Fruit fly (Drosophila melanogaster) whole organism, prepupa: ENCODE measurements around the gene CG15435.
A peak's percentile ranks its signal among the peaks of the same experiment; 100 is the strongest.

Experiments used
- Blimp-1 ChIP-seq: fragments of 200-800 bp; sonication (Bioruptor generic); optimal IDR thresholded peaks from 3 replicates; lab custom pipeline; 2017; ENCODE audit warnings: missing biosample characterization, missing genetic modification characterization, mild to moderate bottlenecking, moderate library complexity, missing genetic modification reagents
- CG10631 ChIP-seq: fragments of 200-800 bp; sonication (Bioruptor generic); optimal IDR thresholded peaks from 2 replicates; lab custom pipeline; 2016; ENCODE audit warnings: missing biosample characterization, missing genetic modification characterization
- CG11294 ChIP-seq: fragments of 200-800 bp; sonication (Bioruptor generic); IDR thresholded peaks from 2 replicates; pipeline ENCODE4 v1.3.6; 2022; ENCODE audit warnings: missing biosample characterization, missing genetic modification characterization
- CG11902 ChIP-seq: fragments of 200-800 bp; sonication (Bioruptor generic); optimal IDR thresholded peaks from 3 replicates; lab custom pipeline; 2016; ENCODE audit warnings: missing biosample characterization, missing genetic modification characterization
- CG15336 ChIP-seq: fragments of 200-800 bp; sonication (Bioruptor generic); IDR thresholded peaks from 2 replicates; pipeline ENCODE4 v1.3.6; 2022; ENCODE audit warnings: missing biosample characterization, missing genetic modification characterization
- CG1621 ChIP-seq: fragments of 200-800 bp; sonication (Bioruptor generic); optimal IDR thresholded peaks from 3 replicates; lab custom pipeline; 2018; ENCODE audit warnings: missing biosample characterization, mild to moderate bottlenecking, missing genetic modification characterization
- CG16779 ChIP-seq: fragments of 200-800 bp; sonication (Bioruptor generic); optimal IDR thresholded peaks from 3 replicates; lab custom pipeline; 2017; ENCODE audit warnings: missing biosample characterization, mild to moderate bottlenecking, missing genetic modification characterization
- CG3032 ChIP-seq: fragments of 200-800 bp; optimal IDR thresholded peaks from 2 replicates; lab custom pipeline; 2019; ENCODE audit warnings: missing biosample characterization, mild to moderate bottlenecking, missing genetic modification characterization, moderate library complexity
- CG31627 ChIP-seq: fragments of 200-800 bp; sonication (Bioruptor generic); optimal IDR thresholded peaks from 3 replicates; lab custom pipeline; 2016; ENCODE audit warnings: missing biosample characterization, missing genetic modification characterization
- CG32006 ChIP-seq: fragments of 200-800 bp; sonication (Bioruptor generic); optimal IDR thresholded peaks from 3 replicates; lab custom pipeline; 2017; ENCODE audit warnings: missing biosample characterization, mild to moderate bottlenecking, missing genetic modification characterization
- CG4318 ChIP-seq: fragments of 200-800 bp; sonication (Bioruptor generic); optimal IDR thresholded peaks from 3 replicates; lab custom pipeline; 2017; ENCODE audit warnings: missing biosample characterization, mild to moderate bottlenecking, missing genetic modification characterization
- CG6163 ChIP-seq: fragments of 200-800 bp; sonication (Bioruptor generic); IDR thresholded peaks from 3 replicates; pipeline ENCODE4 v1.3.6; 2022; ENCODE audit warnings: missing biosample characterization, missing genetic modification characterization
- CG6792 ChIP-seq: fragments of 200-800 bp; sonication (Bioruptor generic); optimal IDR thresholded peaks from 3 replicates; lab custom pipeline; 2016; ENCODE audit warnings: missing biosample characterization, missing genetic modification characterization
- CG6854 ChIP-seq: fragments of 200-800 bp; sonication (Bioruptor generic); optimal IDR thresholded peaks from 2 replicates; lab custom pipeline; 2017; ENCODE audit warnings: missing biosample characterization, mild to moderate bottlenecking, missing genetic modification characterization
- CG7368 ChIP-seq: fragments of 200-800 bp; sonication (Bioruptor generic); optimal IDR thresholded peaks from 3 replicates; lab custom pipeline; 2016; ENCODE audit warnings: missing biosample characterization, missing genetic modification characterization
- CG8119 ChIP-seq: fragments of 200-800 bp; sonication (Bioruptor generic); IDR thresholded peaks from 3 replicates; pipeline ENCODE4 v1.3.6; 2022; ENCODE audit warnings: missing biosample characterization, missing genetic modification characterization
- CG9139 ChIP-seq: fragments of 200-800 bp; sonication (Bioruptor generic); optimal IDR thresholded peaks from 3 replicates; lab custom pipeline; 2017; ENCODE audit warnings: missing biosample characterization, mild to moderate bottlenecking, missing genetic modification characterization
- Eip75B ChIP-seq: fragments of 200-800 bp; sonication (Bioruptor generic); optimal IDR thresholded peaks from 3 replicates; lab custom pipeline; 2016; ENCODE audit warnings: missing biosample characterization, missing genetic modification characterization
- Eip78C ChIP-seq: fragments of 200-800 bp; sonication (Bioruptor generic); peaks from one replicate; lab custom pipeline; 2016; ENCODE audit warnings: missing biosample characterization, missing genetic modification characterization
- Eip93F ChIP-seq: fragments of 200-800 bp; sonication (Bioruptor generic); optimal IDR thresholded peaks from 2 replicates; lab custom pipeline; 2016; ENCODE audit warnings: missing biosample characterization, mild to moderate bottlenecking, missing genetic modification characterization
- Ets21C ChIP-seq: fragments of 200-800 bp; sonication (Bioruptor generic); optimal IDR thresholded peaks from 3 replicates; lab custom pipeline; 2016; ENCODE audit warnings: missing biosample characterization, missing genetic modification characterization
- Hr38 ChIP-seq: sonication (Bioruptor generic); optimal IDR thresholded peaks from 2 replicates; lab custom pipeline; 2016; ENCODE audit warnings: missing biosample characterization, missing genetic modification characterization
- Hr39 ChIP-seq: fragments of 200-800 bp; sonication (Bioruptor generic); optimal IDR thresholded peaks from 2 replicates; lab custom pipeline; 2016; ENCODE audit warnings: missing biosample characterization, missing genetic modification characterization
- Lpt ChIP-seq: fragments of 200-800 bp; sonication (Bioruptor generic); optimal IDR thresholded peaks from 3 replicates; lab custom pipeline; 2016; ENCODE audit warnings: missing biosample characterization, missing genetic modification characterization
- Met ChIP-seq: fragments of 200-800 bp; sonication (Bioruptor generic); optimal IDR thresholded peaks from 3 replicates; lab custom pipeline; 2016; ENCODE audit warnings: missing biosample characterization, missing genetic modification characterization
- OdsH ChIP-seq: fragments of 200-800 bp; sonication (Bioruptor generic); optimal IDR thresholded peaks from 3 replicates; lab custom pipeline; 2016; ENCODE audit warnings: missing biosample characterization, missing genetic modification characterization
- Smox ChIP-seq: fragments of 200-800 bp; sonication (Bioruptor generic); optimal IDR thresholded peaks from 3 replicates; lab custom pipeline; 2016; ENCODE audit warnings: missing biosample characterization, missing genetic modification characterization
- Sox102F ChIP-seq: fragments of 200-800 bp; sonication (Bioruptor generic); optimal IDR thresholded peaks from 2 replicates; lab custom pipeline; 2016; ENCODE audit warnings: missing biosample characterization, mild to moderate bottlenecking, missing genetic modification characterization
- Sox14 ChIP-seq: fragments of 200-800 bp; sonication (Bioruptor generic); optimal IDR thresholded peaks from 3 replicates; lab custom pipeline; 2016; ENCODE audit warnings: missing biosample characterization, missing genetic modification characterization
- Sox15 ChIP-seq: fragments of 200-800 bp; sonication (Bioruptor generic); optimal IDR thresholded peaks from 3 replicates; lab custom pipeline; 2016; ENCODE audit warnings: missing biosample characterization, missing genetic modification characterization
- achi ChIP-seq: fragments of 200-800 bp; sonication (Bioruptor generic); optimal IDR thresholded peaks from 3 replicates; lab custom pipeline; 2016; ENCODE audit warnings: missing biosample characterization, missing genetic modification characterization
- dac ChIP-seq: fragments of 200-800 bp; sonication (Bioruptor generic); optimal IDR thresholded peaks from 2 replicates; lab custom pipeline; 2017; ENCODE audit warnings: missing biosample characterization, mild to moderate bottlenecking, missing genetic modification characterization
- dsx ChIP-seq: fragments of 200-800 bp; optimal IDR thresholded peaks from 3 replicates; lab custom pipeline; 2019; ENCODE audit warnings: missing biosample characterization, mild to moderate bottlenecking, missing genetic modification characterization, moderate library complexity; ENCODE audit not compliant: poor library complexity, severe bottlenecking
- eg ChIP-seq: fragments of 200-800 bp; sonication (Bioruptor generic); IDR thresholded peaks from 3 replicates; pipeline ENCODE4 v1.3.6; 2022; ENCODE audit warnings: missing biosample characterization, missing genetic modification characterization
- esn ChIP-seq: fragments of 200-800 bp; sonication (Bioruptor generic); optimal IDR thresholded peaks from 2 replicates; lab custom pipeline; 2016; ENCODE audit warnings: missing biosample characterization, mild to moderate bottlenecking, missing genetic modification characterization, moderate library complexity
- fd59A ChIP-seq: fragments of 200-800 bp; sonication (Bioruptor generic); optimal IDR thresholded peaks from 2 replicates; lab custom pipeline; 2017; ENCODE audit warnings: missing biosample characterization, mild to moderate bottlenecking, missing genetic modification characterization, missing genetic modification reagents
- fd85E ChIP-seq: fragments of 200-800 bp; sonication (Bioruptor generic); optimal IDR thresholded peaks from 3 replicates; lab custom pipeline; 2016; ENCODE audit warnings: missing biosample characterization, missing genetic modification characterization
- fkh ChIP-seq: fragments of 200-800 bp; sonication (Bioruptor generic); optimal IDR thresholded peaks from 3 replicates; lab custom pipeline; 2017; ENCODE audit warnings: missing biosample characterization, mild to moderate bottlenecking, missing genetic modification characterization, moderate library complexity
- lz ChIP-seq: fragments of 200-800 bp; sonication (Bioruptor generic); optimal IDR thresholded peaks from 3 replicates; lab custom pipeline; 2016; ENCODE audit warnings: missing biosample characterization, missing genetic modification characterization
- net ChIP-seq: fragments of 200-800 bp; sonication (Bioruptor generic); optimal IDR thresholded peaks from 3 replicates; lab custom pipeline; 2016; ENCODE audit warnings: missing biosample characterization, missing genetic modification characterization
- spab ChIP-seq: fragments of 200-800 bp; sonication (Bioruptor generic); optimal IDR thresholded peaks from 2 replicates; lab custom pipeline; 2017; ENCODE audit warnings: missing biosample characterization, mild to moderate bottlenecking, missing genetic modification characterization, missing genetic modification reagents
- ss ChIP-seq, 2 experiments: fragments of 200-800 bp; sonication (Bioruptor generic); optimal IDR thresholded peaks; 2 replicates in 1 of 2; 3 replicates in 1 of 2; lab custom pipeline; 2017 to 2018; ENCODE audit warnings: mild to moderate bottlenecking in 2 of 2, missing biosample characterization in 2 of 2, missing genetic modification characterization in 2 of 2, moderate library complexity in 1 of 2
- svp ChIP-seq: fragments of 200-800 bp; sonication (Bioruptor generic); peaks from one replicate; lab custom pipeline; 2016; ENCODE audit warnings: missing biosample characterization, missing genetic modification characterization
- topi ChIP-seq: fragments of 200-800 bp; sonication (Bioruptor generic); optimal IDR thresholded peaks from 3 replicates; lab custom pipeline; 2016; ENCODE audit warnings: missing biosample characterization, missing genetic modification characterization
- vri ChIP-seq: fragments of 200-800 bp; sonication (Bioruptor generic); optimal IDR thresholded peaks from 3 replicates; lab custom pipeline; 2016; ENCODE audit warnings: missing biosample characterization, mild to moderate bottlenecking, missing genetic modification characterization

Gene CG15435

DNA sequence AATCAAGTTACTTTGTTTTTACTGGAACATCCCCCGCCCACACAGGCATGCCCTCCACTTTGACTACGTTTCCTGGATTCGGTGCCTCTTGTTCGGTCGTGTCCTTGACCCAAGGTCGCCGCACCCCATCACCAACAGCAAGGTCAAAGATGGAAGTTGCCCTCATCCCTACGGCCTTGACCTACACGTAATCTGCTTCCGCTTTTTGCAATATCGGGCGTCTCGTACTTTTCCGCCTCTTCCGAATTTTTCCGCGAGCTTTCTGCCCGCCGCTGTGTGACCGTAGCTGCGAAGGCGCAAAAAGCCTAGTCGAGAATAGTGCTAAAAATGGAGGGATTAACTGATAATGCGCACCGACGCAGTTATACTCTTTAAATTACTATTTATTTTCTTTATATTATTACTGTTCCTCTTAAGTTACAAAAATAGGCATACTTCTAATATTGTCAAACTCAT is 3.0 kb upstream of the CG15435 start, which contains the start of gene Gs1l:
Gene Gs1l, minus strand, starts transcription at position 269 of the 456 bp plus-strand sequence.
- TF ChIP-seq CG8119 (GFP tag; lab: Robert Waterston, UW) (no peak), Blimp-1 (GFP tag; lab: Kevin White, UChicago) (no peak), CG31627 (GFP tag; lab: Kevin White, UChicago) (no peak), lz (GFP tag; lab: Kevin White, UChicago) (no peak), Eip75B (GFP tag; lab: Kevin White, UChicago) (peak; percentile 12), Met (peak; percentile 1), CG32006 (GFP tag; lab: Kevin White, UChicago) (no peak), svp (GFP tag; lab: Kevin White, UChicago) (peak; percentile 89), CG4318 (no peak), fd85E (GFP tag; lab: Kevin White, UChicago) (no peak), Eip78C (peak; percentile 71), CG16779 (tag; lab: Kevin White, UChicago) (no peak), CG6163 (GFP tag; lab: Robert Waterston, UW) (0 out of 3 replicates have a peak, but pooled peaks have one; percentile 26), eg (GFP tag; lab: Robert Waterston, UW) (peak; percentile 53; the same call in 1 of the 3 replicates), esn (peak; percentile 28), dac (GFP tag; lab: Kevin White, UChicago) (no peak), topi (GFP tag; lab: Kevin White, UChicago) (peak; percentile 24), CG10631 (GFP tag; lab: Kevin White, UChicago) (no peak), Sox14 (peak; percentile 28), CG6854 (peak; percentile 0), vri (GFP tag; lab: Kevin White, UChicago) (peak; percentile 44), Hr38 (GFP tag; lab: Kevin White, UChicago) (no peak), ss (GFP tag; optimal IDR thresholded peaks at IDR 0.05; lab: Kevin White, UChicago) (peak; percentile 16 to 37), spab (GFP tag; lab: Kevin White, UChicago) (no peak), Ets21C (GFP tag; lab: Kevin White, UChicago) (no peak), Lpt (GFP tag; lab: Kevin White, UChicago) (no peak), CG1621 (tag; lab: Kevin White, UChicago) (peak; percentile 35), CG15336 (GFP tag; lab: Robert Waterston, UW) (0 out of 2 replicates have a peak, but pooled peaks have one; percentile 10), OdsH (GFP tag; lab: Kevin White, UChicago) (peak; percentile 2), fd59A (no peak), CG3032 (tag; lab: Kevin White, UChicago) (peak; percentile 6), Eip93F (GFP tag; lab: Kevin White, UChicago) (no peak), dsx (GFP tag; lab: Kevin White, UChicago) (peak; percentile 80)

dm6 chr2L:4458119-4459056 is 1.1 kb upstream of the CG15435 start, which contains the start of gene RpL27A:
Gene RpL27A, minus strand, starts transcription at chr2L:4458364.
- TF ChIP-seq CG8119 (GFP tag; lab: Robert Waterston, UW) = peak; percentile 61; the same call in 2 of the 3 replicates
- TF ChIP-seq Smox (GFP tag; lab: Kevin White, UChicago) = peak; percentile 60
- TF ChIP-seq Hr39 (GFP tag; lab: Kevin White, UChicago) = peak; percentile 49
- no peak for TF ChIP-seq Eip93F (GFP tag; lab: Kevin White, UChicago)
- TF ChIP-seq spab (GFP tag; lab: Kevin White, UChicago) = no peak
- TF ChIP-seq Sox14 = peak; percentile 19
- TF ChIP-seq Sox15 = peak; percentile 21
- peak; percentile 90 for TF ChIP-seq CG6854
- peak; percentile 80 for TF ChIP-seq Eip78C
- TF ChIP-seq CG9139 (GFP tag; lab: Kevin White, UChicago) = no peak
- peak; percentile 49 for TF ChIP-seq fkh
- TF ChIP-seq CG3032 (tag; lab: Kevin White, UChicago) = peak; percentile 43
- peak; percentile 83 for TF ChIP-seq eg (GFP tag; lab: Robert Waterston, UW)
- peak; percentile 58 for TF ChIP-seq topi (GFP tag; lab: Kevin White, UChicago)
- peak; percentile 72 for TF ChIP-seq lz (GFP tag; lab: Kevin White, UChicago)
- TF ChIP-seq CG7368 (GFP tag; lab: Kevin White, UChicago) = peak; percentile 48
- no peak for TF ChIP-seq Hr38 (GFP tag; lab: Kevin White, UChicago)
- peak; percentile 69 for TF ChIP-seq achi (GFP tag; lab: Kevin White, UChicago)
- peak; percentile 71 for TF ChIP-seq vri (GFP tag; lab: Kevin White, UChicago)
- TF ChIP-seq CG11902 (GFP tag; lab: Kevin White, UChicago) = no peak
- peak; percentile 50 for TF ChIP-seq CG1621 (tag; lab: Kevin White, UChicago)
- TF ChIP-seq Sox102F (GFP tag; lab: Kevin White, UChicago) = no peak
- TF ChIP-seq svp (GFP tag; lab: Kevin White, UChicago) = peak; percentile 85
- peak; percentile 9 for TF ChIP-seq Lpt (GFP tag; lab: Kevin White, UChicago)
- TF ChIP-seq net (GFP tag; lab: Kevin White, UChicago) = peak; percentile 78
- no peak; the same call in 1 of the 2 replicates for TF ChIP-seq CG11294 (GFP tag; lab: Robert Waterston, UW)
- TF ChIP-seq CG6792 = peak; percentile 51
- TF ChIP-seq CG6163 (GFP tag; lab: Robert Waterston, UW) = peak; percentile 87
- peak; percentile 70 for TF ChIP-seq OdsH (GFP tag; lab: Kevin White, UChicago)
